Fruit fly (Drosophila melanogaster) whole organism, prepupa: Measurements from ENCODE around the gene Ccm3.

Experiments used
- CG3032 ChIP-seq: fragments of 200-800 bp; optimal IDR thresholded peaks from 2 replicates; lab custom pipeline; 2019; ENCODE audit warnings: missing biosample characterization, mild to moderate bottlenecking, missing genetic modification characterization, moderate library complexity
- Ets96B ChIP-seq: fragments of 200-800 bp; optimal IDR thresholded peaks from 2 replicates; lab custom pipeline; 2019; ENCODE audit warnings: missing biosample characterization, mild to moderate bottlenecking, missing genetic modification characterization, moderate library complexity
- Lpt ChIP-seq: fragments of 200-800 bp; sonication (Bioruptor generic); optimal IDR thresholded peaks from 3 replicates; lab custom pipeline; 2016; ENCODE audit warnings: missing biosample characterization, missing genetic modification characterization
- Sox15 ChIP-seq: fragments of 200-800 bp; sonication (Bioruptor generic); optimal IDR thresholded peaks from 3 replicates; lab custom pipeline; 2016; ENCODE audit warnings: missing biosample characterization, missing genetic modification characterization
- fd59A ChIP-seq: fragments of 200-800 bp; sonication (Bioruptor generic); optimal IDR thresholded peaks from 2 replicates; lab custom pipeline; 2017; ENCODE audit warnings: missing biosample characterization, mild to moderate bottlenecking, missing genetic modification characterization, missing genetic modification reagents

dm6 chr3R:15375470-15375869 is 3.7 kb downstream of the Ccm3 start:
- no peak for TF ChIP-seq fd59A
- TF ChIP-seq Ets96B (tag; lab: Kevin White, UChicago) = no peak
- TF ChIP-seq Lpt (GFP tag; lab: Kevin White, UChicago) = no peak
- no peak for TF ChIP-seq CG3032 (tag; lab: Kevin White, UChicago)
- no peak for TF ChIP-seq Sox15 (GFP tag; lab: Kevin White, UChicago)
